Fruit fly (Drosophila melanogaster): ENCODE measurements around the gene Roc1a.

The Roc1a gene

DNA sequence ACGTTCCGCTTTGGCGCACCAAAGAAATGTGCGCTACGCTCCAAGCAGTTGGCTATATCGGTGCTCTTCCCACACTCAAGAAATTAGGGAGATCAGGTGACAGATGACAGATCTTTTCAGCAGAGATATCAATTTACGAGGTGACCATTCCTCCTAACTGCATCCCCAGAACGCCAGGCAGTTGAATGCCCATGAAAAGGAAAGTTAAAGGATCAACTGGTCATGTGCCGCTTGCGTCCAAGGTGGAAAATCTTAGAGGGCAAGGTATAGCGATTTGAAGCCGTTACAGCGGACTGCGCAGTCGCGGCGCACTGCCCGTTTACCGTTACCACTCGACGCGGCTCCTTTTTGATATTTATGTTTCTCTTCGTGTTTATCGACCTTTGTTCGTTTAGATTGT is 28.5 kb upstream of the Roc1a start (continued):
- no peak for TF ChIP-seq CG31388 (GFP tag; optimal IDR thresholded peaks at IDR 0.05)
- no peak for TF ChIP-seq CG32532 (GFP tag; IDR thresholded peaks at IDR 0.05)
- TF ChIP-seq CG12744 (GFP tag; optimal IDR thresholded peaks at IDR 0.05), result no peak
- no peak for TF ChIP-seq dm (GFP tag; optimal IDR thresholded peaks at IDR 0.05)
- no peak for TF ChIP-seq CG6765 (GFP tag; optimal IDR thresholded peaks at IDR 0.05)
- peak; percentile 3 for TF ChIP-seq unpg (GFP tag; optimal IDR thresholded peaks at IDR 0.05)
- TF ChIP-seq CG4328 (GFP tag; optimal IDR thresholded peaks at IDR 0.05), result no peak
- no peak for TF ChIP-seq btn (GFP tag; optimal IDR thresholded peaks at IDR 0.05)
- TF ChIP-seq Adf1 (GFP tag; IDR thresholded peaks at IDR 0.05), result no peak
- peak; percentile 0 for TF ChIP-seq CG5245 (GFP tag; optimal IDR thresholded peaks at IDR 0.05)
- no peak for TF ChIP-seq CG6272 (GFP tag; IDR thresholded peaks at IDR 0.05)
- TF ChIP-seq lbe (GFP tag; optimal IDR thresholded peaks at IDR 0.05), result no peak
- no peak for TF ChIP-seq CG1647 (GFP tag; optimal IDR thresholded peaks at IDR 0.05)
- peak; percentile 39 for TF ChIP-seq CG8944 (GFP tag; optimal IDR thresholded peaks at IDR 0.05)
- no peak for TF ChIP-seq hkb (optimal IDR thresholded peaks at IDR 0.05)
- TF ChIP-seq hkb (GFP tag; IDR thresholded peaks at IDR 0.05), result 0 out of 2 replicates have a peak, but pooled peaks have one; percentile 28
- peak; percentile 28; the same call in 1 of the 3 replicates for TF ChIP-seq tgo (GFP tag; IDR thresholded peaks at IDR 0.05)
- no peak for TF ChIP-seq CG12071 (GFP tag; optimal IDR thresholded peaks at IDR 0.05)
- TF ChIP-seq CG2875 (GFP tag; optimal IDR thresholded peaks at IDR 0.05), result no peak
- no peak for TF ChIP-seq vvl (GFP tag; IDR thresholded peaks at IDR 0.05)
- no peak for TF ChIP-seq CG10654 (GFP tag; optimal IDR thresholded peaks at IDR 0.05)
- no peak for TF ChIP-seq CG14860 (GFP tag; IDR thresholded peaks at IDR 0.05; ENCODE audit: partially characterized antibody)
- TF ChIP-seq Oli (tag; optimal IDR thresholded peaks at IDR 0.05), result peak; percentile 22
- no peak for TF ChIP-seq vnd (GFP tag; IDR thresholded peaks at IDR 0.05; ENCODE audit: partially characterized antibody)
- TF ChIP-seq nerfin-2 (GFP tag; IDR thresholded peaks at IDR 0.05; ENCODE audit: partially characterized antibody), result no peak
- no peak for TF ChIP-seq Sox102F (GFP tag; optimal IDR thresholded peaks at IDR 0.05)
- peak; percentile 17 for TF ChIP-seq chn (GFP tag; optimal IDR thresholded peaks at IDR 0.05)
- TF ChIP-seq emc (GFP tag; optimal IDR thresholded peaks at IDR 0.05), result no peak
- peak; percentile 29 for TF ChIP-seq pnt (GFP tag; optimal IDR thresholded peaks at IDR 0.05)
- TF ChIP-seq crol (GFP tag; IDR thresholded peaks at IDR 0.05), result no peak
- no peak for TF ChIP-seq br (optimal IDR thresholded peaks at IDR 0.05)
- TF ChIP-seq klu (GFP tag; IDR thresholded peaks at IDR 0.05), result no peak
- TF ChIP-seq CG32772 (GFP tag; IDR thresholded peaks at IDR 0.05), result no peak
- no peak for TF ChIP-seq GATAe (GFP tag; conservative IDR thresholded peaks at IDR 0.05)
- TF ChIP-seq CG42726 (GFP tag; IDR thresholded peaks at IDR 0.05; ENCODE audit: partially characterized antibody), result no peak
- no peak for TF ChIP-seq CG5953 (GFP tag; IDR thresholded peaks at IDR 0.05)
- no peak for TF ChIP-seq CG13624 (GFP tag; optimal IDR thresholded peaks at IDR 0.05)
- peak; percentile 16 to 46 for TF ChIP-seq dpn (GFP tag; optimal IDR thresholded peaks at IDR 0.05)
- no peak for TF ChIP-seq CG2116 (GFP tag; optimal IDR thresholded peaks at IDR 0.05)
- TF ChIP-seq CG9932 (GFP tag; IDR thresholded peaks at IDR 0.05), result no peak
- TF ChIP-seq Neu2 (GFP tag; optimal IDR thresholded peaks at IDR 0.05; ENCODE audit: borderline replicate concordance), result no peak
- 0 out of 2 replicates have a peak, but pooled peaks have one; percentile 15 for TF ChIP-seq CG9215 (GFP tag; IDR thresholded peaks at IDR 0.05)
- TF ChIP-seq Hey (tag; optimal IDR thresholded peaks at IDR 0.05), result no peak
- TF ChIP-seq MBD-R2 (GFP tag; IDR thresholded peaks at IDR 0.05), result no peak
- no peak for TF ChIP-seq Asciz (GFP tag; optimal IDR thresholded peaks at IDR 0.05)
- peak; percentile 7 for TF ChIP-seq CG17829 (tag; optimal IDR thresholded peaks at IDR 0.05)
- 0 out of 3 replicates have a peak, but pooled peaks have one; percentile 11 for TF ChIP-seq Aef1 (GFP tag; IDR thresholded peaks at IDR 0.05)
- no peak for TF ChIP-seq CG16813 (GFP tag; IDR thresholded peaks at IDR 0.05; ENCODE audit: partially characterized antibody)
- TF ChIP-seq CTCF (GFP tag; optimal IDR thresholded peaks at IDR 0.05), result no peak
- TF ChIP-seq CG10209 (GFP tag; optimal IDR thresholded peaks at IDR 0.05), result no peak
- peak; percentile 18; the same call in 1 of the 2 replicates for TF ChIP-seq ranshi (GFP tag; IDR thresholded peaks at IDR 0.05)
- no peak for TF ChIP-seq CG18476 (GFP tag; optimal IDR thresholded peaks at IDR 0.05)
- TF ChIP-seq CG30403 (GFP tag; optimal IDR thresholded peaks at IDR 0.05), result peak; percentile 55
